Worm (Caenorhabditis elegans) whole organism, L3 larva: ENCODE results near the gene Y73B6BL.29.
"Not testable (repeated sequence)": the region's sequence is repeated elsewhere in the genome, so short reads cannot be mapped to it uniquely, and the experiment has no call there.

Experiments used
- R02D3.7 ChIP-seq: fragments of 150-350 bp; optimal IDR thresholded peaks from 2 replicates; lab custom pipeline; 2014; ENCODE audit warnings: missing biosample characterization, missing genetic modification characterization
- ZK546.5 ChIP-seq: sonication (generic microtip); optimal IDR thresholded peaks from 2 replicates; lab custom pipeline; 2017; ENCODE audit warnings: missing biosample characterization, missing genetic modification characterization
- aly-2 ChIP-seq: fragments of 150-350 bp; optimal IDR thresholded peaks from 2 replicates; lab custom pipeline; 2014; ENCODE audit warnings: missing biosample characterization, missing genetic modification characterization
- ceh-28 ChIP-seq: fragments of 150-350 bp; optimal IDR thresholded peaks from 2 replicates; lab custom pipeline; 2014; ENCODE audit warnings: missing biosample characterization, missing genetic modification reagents, missing genetic modification characterization
- ceh-82 ChIP-seq: fragments of 150-350 bp; optimal IDR thresholded peaks from 2 replicates; lab custom pipeline; 2014; ENCODE audit warnings: missing biosample characterization, missing genetic modification characterization
- ceh-9 ChIP-seq: sonication (generic microtip); optimal IDR thresholded peaks from 2 replicates; lab custom pipeline; 2018; ENCODE audit warnings: missing biosample characterization, missing genetic modification characterization
- daf-12 ChIP-seq: fragments of 150-350 bp; optimal IDR thresholded peaks from 2 replicates; lab custom pipeline; 2014; ENCODE audit warnings: missing biosample characterization, missing genetic modification reagents, missing genetic modification characterization
- egl-27 ChIP-seq: sonication (generic microtip); optimal IDR thresholded peaks from 4 replicates; lab custom pipeline; 2017; ENCODE audit warnings: missing biosample characterization, missing genetic modification reagents, missing genetic modification characterization
- elt-1 ChIP-seq: fragments of 150-350 bp; optimal IDR thresholded peaks from 2 replicates; lab custom pipeline; 2014; ENCODE audit warnings: missing biosample characterization, missing genetic modification characterization
- elt-3 ChIP-seq, 3 experiments: fragments of 150-350 bp in 1 of 3; sonication (generic microtip) in 2 of 3; optimal IDR thresholded peaks; 2 replicates in 2 of 3; 4 replicates in 1 of 3; lab custom pipeline; 2014 to 2017; ENCODE audit warnings: missing biosample characterization in 3 of 3, missing genetic modification characterization in 3 of 3
- eor-1 ChIP-seq, 2 experiments: fragments of 150-350 bp; optimal IDR thresholded peaks; 2 replicates each; lab custom pipeline; 2014 to 2018; ENCODE audit warnings: missing biosample characterization in 2 of 2, missing genetic modification characterization in 2 of 2
- fos-1 ChIP-seq: fragments of 150-350 bp; optimal IDR thresholded peaks from 2 replicates; lab custom pipeline; 2014; ENCODE audit warnings: missing biosample characterization, missing genetic modification characterization
- hmg-11 ChIP-seq: sonication (generic microtip); optimal IDR thresholded peaks from 2 replicates; lab custom pipeline; 2016; ENCODE audit warnings: missing genetic modification characterization, missing compliant biosample characterization
- jun-1 ChIP-seq: fragments of 150-350 bp; optimal IDR thresholded peaks from 2 replicates; lab custom pipeline; 2014; ENCODE audit warnings: missing biosample characterization, missing genetic modification reagents, missing genetic modification characterization
- lin-39 ChIP-seq: fragments of 150-350 bp; optimal IDR thresholded peaks from 2 replicates; lab custom pipeline; 2018; ENCODE audit warnings: missing biosample characterization, missing genetic modification reagents, missing genetic modification characterization
- lsy-12 ChIP-seq: sonication (generic microtip); optimal IDR thresholded peaks from 2 replicates; lab custom pipeline; 2016; ENCODE audit warnings: mild to moderate bottlenecking, missing genetic modification characterization, missing compliant biosample characterization
- nfya-1 ChIP-seq: sonication (generic microtip); optimal IDR thresholded peaks from 2 replicates; lab custom pipeline; 2017; ENCODE audit warnings: missing genetic modification characterization, mild to moderate bottlenecking, missing compliant biosample characterization, antibody characterized with exemption, moderate library complexity; ENCODE audit not compliant: insufficient read depth
- nhr-12 ChIP-seq: fragments of 150-350 bp; optimal IDR thresholded peaks from 2 replicates; lab custom pipeline; 2014; ENCODE audit warnings: missing biosample characterization, missing genetic modification characterization
- nhr-23 ChIP-seq: fragments of 150-350 bp; optimal IDR thresholded peaks from 2 replicates; lab custom pipeline; 2014; ENCODE audit warnings: missing biosample characterization, missing genetic modification reagents, missing genetic modification characterization
- nhr-237 ChIP-seq: fragments of 150-350 bp; optimal IDR thresholded peaks from 2 replicates; lab custom pipeline; 2014; ENCODE audit warnings: missing biosample characterization, missing genetic modification characterization
- nhr-25 ChIP-seq: sonication (generic microtip); optimal IDR thresholded peaks from 2 replicates; lab custom pipeline; 2017; ENCODE audit warnings: missing biosample characterization, missing genetic modification characterization
- nhr-28 ChIP-seq: fragments of 150-350 bp; optimal IDR thresholded peaks from 2 replicates; lab custom pipeline; 2014; ENCODE audit warnings: missing biosample characterization, missing genetic modification characterization
- nhr-43 ChIP-seq: sonication (generic microtip); optimal IDR thresholded peaks from 2 replicates; lab custom pipeline; 2016; ENCODE audit warnings: mild to moderate bottlenecking, missing genetic modification characterization, missing compliant biosample characterization; ENCODE audit not compliant: poor library complexity, severe bottlenecking
- nhr-67 ChIP-seq: fragments of 150-350 bp; optimal IDR thresholded peaks from 2 replicates; lab custom pipeline; 2014; ENCODE audit warnings: missing biosample characterization, missing genetic modification characterization
- nhr-76 ChIP-seq: fragments of 150-350 bp; sonication (generic microtip); optimal IDR thresholded peaks from 5 replicates; lab custom pipeline; 2014; ENCODE audit warnings: missing biosample characterization, missing genetic modification characterization
- nhr-77 ChIP-seq: fragments of 150-350 bp; optimal IDR thresholded peaks from 2 replicates; lab custom pipeline; 2014; ENCODE audit warnings: missing biosample characterization, missing genetic modification characterization
- pha-4 ChIP-seq: fragments of 150-350 bp; optimal IDR thresholded peaks from 2 replicates; lab custom pipeline; 2014; ENCODE audit warnings: missing biosample characterization, missing genetic modification reagents, missing genetic modification characterization
- pqm-1 ChIP-seq: fragments of 150-350 bp; optimal IDR thresholded peaks from 2 replicates; lab custom pipeline; 2017; ENCODE audit warnings: missing biosample characterization, missing genetic modification characterization, inconsistent platforms
- sea-2 ChIP-seq: fragments of 150-350 bp; sonication (generic microtip); optimal IDR thresholded peaks from 4 replicates; lab custom pipeline; 2014; ENCODE audit warnings: missing biosample characterization, missing genetic modification reagents, missing genetic modification characterization
- skn-1 ChIP-seq: fragments of 150-350 bp; optimal IDR thresholded peaks from 2 replicates; lab custom pipeline; 2014; ENCODE audit warnings: missing biosample characterization, missing genetic modification characterization
- snpc-4 ChIP-seq: fragments of 150-350 bp; optimal IDR thresholded peaks from 2 replicates; lab custom pipeline; 2014; ENCODE audit warnings: missing biosample characterization, missing genetic modification characterization
- tbx-2 ChIP-seq: sonication (generic microtip); optimal IDR thresholded peaks from 2 replicates; lab custom pipeline; 2016; ENCODE audit warnings: mild to moderate bottlenecking, missing genetic modification characterization, missing compliant biosample characterization
- unc-39 ChIP-seq: sonication (generic microtip); optimal IDR thresholded peaks from 4 replicates; lab custom pipeline; 2017; ENCODE audit warnings: missing biosample characterization, missing genetic modification characterization
- zag-1 ChIP-seq: fragments of 150-350 bp; optimal IDR thresholded peaks from 2 replicates; lab custom pipeline; 2014; ENCODE audit warnings: missing biosample characterization, missing genetic modification characterization
- ztf-11 ChIP-seq: fragments of 150-350 bp; optimal IDR thresholded peaks from 2 replicates; lab custom pipeline; 2014; ENCODE audit warnings: missing biosample characterization, missing genetic modification characterization
- ztf-4 ChIP-seq: fragments of 150-350 bp; optimal IDR thresholded peaks from 2 replicates; lab custom pipeline; 2014; ENCODE audit warnings: missing biosample characterization, missing genetic modification characterization

The Y73B6BL.29 gene

ce11 chrIV:6337353-6337752 lies 15.6 kb downstream of the Y73B6BL.29 start, which contains the start of gene ipla-6:
TSS of gene ipla-6 (plus strand) at chrIV:6337653.
- no peak for TF ChIP-seq ceh-82 (tag; lab: Kevin White, UChicago)
- TF ChIP-seq skn-1 (tag; lab: Kevin White, UChicago): no peak
- no peak for TF ChIP-seq aly-2 (tag; lab: Kevin White, UChicago)
- TF ChIP-seq ztf-4: no peak
- TF ChIP-seq eor-1 (tag; optimal IDR thresholded peaks at IDR 0.05; lab: Kevin White, UChicago): no peak
- TF ChIP-seq elt-3 (tag; optimal IDR thresholded peaks at IDR 0.05; lab: Kevin White, UChicago): no peak
- TF ChIP-seq lsy-12 (tag; lab: Kevin White, UChicago): no peak
- TF ChIP-seq zag-1 (tag; lab: Kevin White, UChicago): no peak
- no peak for TF ChIP-seq daf-12 (tag; lab: Kevin White, UChicago)
- no peak for TF ChIP-seq jun-1 (tag; lab: Kevin White, UChicago)
- no peak for TF ChIP-seq nhr-76
- no peak for TF ChIP-seq nhr-28
- TF ChIP-seq nhr-12 (tag; lab: Kevin White, UChicago): no peak
- no peak for TF ChIP-seq ZK546.5 (tag; lab: Kevin White, UChicago)
- no peak for TF ChIP-seq nfya-1 (tag; lab: Kevin White, UChicago)
- TF ChIP-seq unc-39 (tag; lab: Kevin White, UChicago): no peak
- no peak for TF ChIP-seq lin-39
- no peak for TF ChIP-seq nhr-77 (tag; lab: Kevin White, UChicago)
- TF ChIP-seq, all 47 proteins: peak for 0

- TF ChIP-seq ceh-9 (tag; lab: Kevin White, UChicago) (no peak), pha-4 (tag; lab: Kevin White, UChicago) (no peak), nhr-77 (tag; lab: Kevin White, UChicago) (no peak), nhr-23 (tag; lab: Kevin White, UChicago) (no peak), tbx-2 (tag; lab: Kevin White, UChicago) (no peak), nhr-43 (no peak), nhr-67 (no peak), lin-39 (no peak), snpc-4 (tag; lab: Kevin White, UChicago) (no peak), nhr-237 (tag; lab: Kevin White, UChicago) (no peak), R02D3.7 (tag; lab: Kevin White, UChicago) (no peak), egl-27 (no peak), jun-1 (tag; lab: Kevin White, UChicago) (no peak), nhr-25 (no peak), pqm-1 (tag; lab: Kevin White, UChicago) (no peak), aly-2 (tag; lab: Kevin White, UChicago) (no peak), ceh-82 (tag; lab: Kevin White, UChicago) (no peak), ztf-11 (tag; lab: Kevin White, UChicago) (no peak), hmg-11 (tag; lab: Kevin White, UChicago) (no peak)
These were observed 20.7 kb downstream of the Y73B6BL.29 start, which contains the start of gene Y73B6BL.288 for ce11 chrIV:6342431-6342830. TSS of gene Y73B6BL.288 (minus strand) at chrIV:6342531.

ce11 chrIV:6342876-6343275 lies 21.1 kb downstream of the Y73B6BL.29 start, which contains the start of gene Y73B6BL.14:
TSS of gene Y73B6BL.14 (minus strand) at chrIV:6342976.
- TF ChIP-seq nhr-28 (no peak), fos-1 (tag; lab: Kevin White, UChicago) (no peak), sea-2 (GFP tag; lab: Kevin White, UChicago) (no peak), aly-2 (tag; lab: Kevin White, UChicago) (no peak), nhr-25 (no peak), elt-1 (tag; lab: Kevin White, UChicago) (no peak), zag-1 (tag; lab: Kevin White, UChicago) (no peak), ZK546.5 (tag; lab: Kevin White, UChicago) (no peak), pha-4 (tag; lab: Kevin White, UChicago) (no peak), nhr-67 (no peak), ceh-28 (tag; lab: Kevin White, UChicago) (no peak), tbx-2 (tag; lab: Kevin White, UChicago) (no peak)

ce11 chrIV:6347213-6347612 lies 25.5 kb downstream of the Y73B6BL.29 start, which contains the start of gene Y73B6BL.289:
TSS of gene Y73B6BL.289 (plus strand) at chrIV:6347513.
- TF ChIP-seq nhr-28; eor-1 (tag; optimal IDR thresholded peaks at IDR 0.05; lab: Kevin White, UChicago); zag-1 (tag; lab: Kevin White, UChicago): not testable (repeated sequence)
